Fruit fly (Drosophila melanogaster): ENCODE results near the gene Dys.

The Dys gene

DNA sequence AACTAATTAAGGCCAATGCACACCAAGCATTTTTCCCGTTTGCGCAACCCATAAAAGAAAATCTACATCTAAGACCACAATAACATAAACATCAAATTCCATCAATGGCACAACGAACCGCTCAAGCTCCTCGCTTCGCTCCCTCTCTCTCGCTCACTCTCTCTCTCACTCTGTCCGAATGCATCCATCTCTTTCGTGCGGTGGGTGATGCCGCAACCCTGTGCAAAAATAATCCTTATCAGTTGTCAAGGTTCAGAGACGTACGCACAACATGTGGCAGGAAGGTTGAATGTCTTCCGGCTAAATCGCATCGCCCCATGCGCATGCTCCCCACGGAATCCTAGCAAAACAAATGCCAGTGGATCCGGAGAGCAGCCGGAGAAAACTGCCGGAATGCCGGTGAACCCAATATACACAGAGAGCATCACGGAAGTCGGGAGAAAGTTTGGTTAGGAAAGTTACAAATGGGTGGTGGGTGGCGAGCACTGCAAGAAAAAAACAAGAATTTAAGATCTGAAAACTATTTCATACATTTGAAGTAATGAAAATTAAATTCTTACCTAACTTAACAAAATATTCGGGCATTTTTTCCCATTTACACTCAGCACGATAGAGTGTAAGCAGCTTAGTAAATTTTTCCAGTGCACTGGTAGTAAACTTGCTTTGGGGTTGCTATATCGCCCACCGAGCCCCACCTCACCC lies 37.9 kb downstream of the Dys start (continued):
- TF ChIP-seq fd3F (GFP tag; optimal IDR thresholded peaks at IDR 0.05) = peak; percentile 93
- TF ChIP-seq schlank (tag; optimal IDR thresholded peaks at IDR 0.05) = peak; percentile 96
- no peak for TF ChIP-seq Lpt (GFP tag; optimal IDR thresholded peaks at IDR 0.05)
- peak; percentile 51 for TF ChIP-seq CG3995 (GFP tag; optimal IDR thresholded peaks at IDR 0.05)
- peak; percentile 92 for TF ChIP-seq Mrtf (GFP tag; IDR thresholded peaks at IDR 0.05)
- TF ChIP-seq Dip2 (GFP tag; IDR thresholded peaks at IDR 0.05) = peak; percentile 59; the same call in 1 of the 2 replicates
- TF ChIP-seq B-H2 (GFP tag; optimal IDR thresholded peaks at IDR 0.05) = peak; percentile 84
- TF ChIP-seq vnd (GFP tag; IDR thresholded peaks at IDR 0.05; ENCODE audit: partially characterized antibody) = no peak
- TF ChIP-seq Max (GFP tag; optimal IDR thresholded peaks at IDR 0.05) = peak; percentile 65
- peak; percentile 86 for TF ChIP-seq Drgx (GFP tag; IDR thresholded peaks at IDR 0.05)
- TF ChIP-seq CG8359 (GFP tag; optimal IDR thresholded peaks at IDR 0.05; ENCODE audit: borderline replicate concordance) = peak; percentile 72
- no peak for TF ChIP-seq h (optimal IDR thresholded peaks at IDR 0.05)
- peak; percentile 90 for TF ChIP-seq CG2889 (GFP tag; IDR thresholded peaks at IDR 0.05)
- TF ChIP-seq bsh (GFP tag; optimal IDR thresholded peaks at IDR 0.05) = peak in 1 of 2 experiments; percentile 94
- TF ChIP-seq HLH54F (GFP tag; optimal IDR thresholded peaks at IDR 0.05) = peak; percentile 88
- peak; percentile 79 for TF ChIP-seq CG13624 (GFP tag; optimal IDR thresholded peaks at IDR 0.05)
- peak; percentile 72 for TF ChIP-seq Gsc (GFP tag; IDR thresholded peaks at IDR 0.05)
- TF ChIP-seq CG6683 (GFP tag; optimal IDR thresholded peaks at IDR 0.05) = peak; percentile 95
- peak; percentile 90 for TF ChIP-seq zfh1 (GFP tag; IDR thresholded peaks at IDR 0.05)
- peak; percentile 95 for TF ChIP-seq Xbp1 (GFP tag; optimal IDR thresholded peaks at IDR 0.05)
- peak; percentile 73 for TF ChIP-seq twi (tag; optimal IDR thresholded peaks at IDR 0.05)
- TF ChIP-seq CG12659 (GFP tag; optimal IDR thresholded peaks at IDR 0.05) = peak; percentile 96
- peak; percentile 95 for TF ChIP-seq HmgZ (tag; optimal IDR thresholded peaks at IDR 0.05)
- TF ChIP-seq odd (GFP tag; optimal IDR thresholded peaks at IDR 0.05) = peak; percentile 90
- peak; percentile 97 for TF ChIP-seq Ets65A (GFP tag)
- TF ChIP-seq btn (GFP tag; optimal IDR thresholded peaks at IDR 0.05) = peak; percentile 67
- no peak for TF ChIP-seq yki (optimal IDR thresholded peaks at IDR 0.05)
- peak; percentile 54 for TF ChIP-seq psq (GFP tag; optimal IDR thresholded peaks at IDR 0.05)
- peak; percentile 84; the same call in 2 of the 3 replicates for TF ChIP-seq CG6175 (GFP tag; IDR thresholded peaks at IDR 0.05)
- TF ChIP-seq p53 (GFP tag; optimal IDR thresholded peaks at IDR 0.05) = peak; percentile 14
- peak; percentile 90 for TF ChIP-seq CG11723 (GFP tag; optimal IDR thresholded peaks at IDR 0.05)
- peak; percentile 80 for TF ChIP-seq CG33213 (GFP tag; optimal IDR thresholded peaks at IDR 0.05)
- peak; percentile 76 for TF ChIP-seq sd (tag; optimal IDR thresholded peaks at IDR 0.05)
- peak; percentile 80 for TF ChIP-seq CG16815 (GFP tag; optimal IDR thresholded peaks at IDR 0.05)
- TF ChIP-seq CG3065 (GFP tag; optimal IDR thresholded peaks at IDR 0.05) = peak; percentile 47
- TF ChIP-seq Mes4 (GFP tag; optimal IDR thresholded peaks at IDR 0.05) = peak; percentile 76
- TF ChIP-seq CG4424 (GFP tag; optimal IDR thresholded peaks at IDR 0.05) = peak; percentile 90
- TF ChIP-seq Ssrp (tag; optimal IDR thresholded peaks at IDR 0.05) = peak; percentile 89
- TF ChIP-seq CG7786 (GFP tag; optimal IDR thresholded peaks at IDR 0.05) = peak; percentile 94
- no peak for TF ChIP-seq knrl (GFP tag; IDR thresholded peaks at IDR 0.05; ENCODE audit: partially characterized antibody)
- TF ChIP-seq CG11695 (GFP tag; IDR thresholded peaks at IDR 0.05) = peak; percentile 89
- peak; percentile 80 for TF ChIP-seq trh (GFP tag; optimal IDR thresholded peaks at IDR 0.05)
- peak; percentile 93 for TF ChIP-seq H15 (GFP tag; IDR thresholded peaks at IDR 0.05)
- TF ChIP-seq CG1792 (GFP tag; optimal IDR thresholded peaks at IDR 0.05) = peak; percentile 88
- peak; percentile 46 for TF ChIP-seq CG14965 (GFP tag; optimal IDR thresholded peaks at IDR 0.05; ENCODE audit: borderline replicate concordance)
- peak; percentile 74 for TF ChIP-seq CG17802 (tag; optimal IDR thresholded peaks at IDR 0.05)
- no peak for TF ChIP-seq BEAF-32 (GFP tag; optimal IDR thresholded peaks at IDR 0.05)
- TF ChIP-seq CG4854 (GFP tag; optimal IDR thresholded peaks at IDR 0.05) = peak; percentile 73
- no peak for TF ChIP-seq CG34224 (GFP tag; IDR thresholded peaks at IDR 0.05; ENCODE audit: partially characterized antibody)
- peak; percentile 82 for TF ChIP-seq dati (GFP tag; IDR thresholded peaks at IDR 0.05)
